Fruit fly (Drosophila melanogaster) whole organism, embryonic: Measurements from ENCODE around the gene UK114.

Experiments used
- Aef1 ChIP-seq: fragments of 200-800 bp; sonication (Bioruptor generic); IDR thresholded peaks from 3 replicates; pipeline ENCODE4 v1.3.6; 2022; ENCODE audit warnings: missing biosample characterization, missing genetic modification characterization
- Bdp1 ChIP-seq: fragments of 200-800 bp; sonication (Bioruptor generic); optimal IDR thresholded peaks from 3 replicates; lab custom pipeline; 2016; ENCODE audit warnings: missing biosample characterization, missing genetic modification characterization
- CG11723 ChIP-seq: fragments of 200-800 bp; sonication (Bioruptor generic); optimal IDR thresholded peaks from 2 replicates; lab custom pipeline; 2017; ENCODE audit warnings: missing biosample characterization, mild to moderate bottlenecking, missing genetic modification characterization
- CG13424 ChIP-seq: fragments of 200-800 bp; sonication (Bioruptor generic); optimal IDR thresholded peaks from 2 replicates; lab custom pipeline; 2019; ENCODE audit warnings: missing biosample characterization, mild to moderate bottlenecking, missing genetic modification characterization, moderate library complexity
- CG14860 ChIP-seq: fragments of 200-800 bp; sonication (Bioruptor generic); IDR thresholded peaks from 3 replicates; pipeline ENCODE4 v1.3.6; 2022; ENCODE audit warnings: missing biosample characterization, missing genetic modification characterization; ENCODE audit not compliant: partially characterized antibody
- CG1603 ChIP-seq: fragments of 200-800 bp; sonication (Bioruptor generic); optimal IDR thresholded peaks from 2 replicates; lab custom pipeline; 2019; ENCODE audit warnings: missing biosample characterization, mild to moderate bottlenecking, missing genetic modification characterization, moderate library complexity
- CG18262 ChIP-seq: fragments of 200-800 bp; optimal IDR thresholded peaks from 3 replicates; lab custom pipeline; 2019; ENCODE audit warnings: missing biosample characterization, mild to moderate bottlenecking, missing genetic modification characterization, moderate library complexity
- CG18619 ChIP-seq: fragments of 200-800 bp; sonication (Bioruptor generic); optimal IDR thresholded peaks from 3 replicates; lab custom pipeline; 2017; ENCODE audit warnings: missing biosample characterization, mild to moderate bottlenecking, missing genetic modification characterization
- CG2678 ChIP-seq: fragments of 200-800 bp; sonication (Bioruptor generic); optimal IDR thresholded peaks from 3 replicates; lab custom pipeline; 2019; ENCODE audit warnings: missing biosample characterization, mild to moderate bottlenecking, missing genetic modification characterization, moderate library complexity
- CG3065 ChIP-seq: fragments of 200-800 bp; sonication (Bioruptor generic); optimal IDR thresholded peaks from 2 replicates; lab custom pipeline; 2016; ENCODE audit warnings: missing biosample characterization, missing genetic modification characterization
- CG6765 ChIP-seq: fragments of 200-800 bp; sonication (Bioruptor generic); optimal IDR thresholded peaks from 3 replicates; lab custom pipeline; 2017; ENCODE audit warnings: missing biosample characterization, mild to moderate bottlenecking, missing genetic modification characterization
- CG6813 ChIP-seq: fragments of 200-800 bp; sonication (Bioruptor generic); optimal IDR thresholded peaks from 2 replicates; lab custom pipeline; 2017; ENCODE audit warnings: missing biosample characterization, missing genetic modification characterization, mild to moderate bottlenecking, moderate library complexity, missing genetic modification reagents
- CG7271 ChIP-seq: fragments of 200-800 bp; sonication (Bioruptor generic); optimal IDR thresholded peaks from 2 replicates; lab custom pipeline; 2018; ENCODE audit warnings: missing biosample characterization, mild to moderate bottlenecking, missing genetic modification characterization, moderate library complexity
- CG7372 ChIP-seq: fragments of 200-800 bp; sonication (Bioruptor generic); IDR thresholded peaks from 2 replicates; pipeline ENCODE4 v1.3.6; 2022; ENCODE audit warnings: missing biosample characterization, missing genetic modification characterization
- CG8388 ChIP-seq: fragments of 200-800 bp; sonication (Bioruptor generic); optimal IDR thresholded peaks from 2 replicates; lab custom pipeline; 2019; ENCODE audit warnings: missing biosample characterization, mild to moderate bottlenecking, missing genetic modification characterization, moderate library complexity
- CG8924 ChIP-seq: fragments of 200-800 bp; optimal IDR thresholded peaks from 3 replicates; lab custom pipeline; 2019; ENCODE audit warnings: missing biosample characterization, mild to moderate bottlenecking, missing genetic modification characterization, moderate library complexity
- CG9876 ChIP-seq: fragments of 200-800 bp; sonication (Bioruptor generic); optimal IDR thresholded peaks from 2 replicates; lab custom pipeline; 2016; ENCODE audit warnings: missing biosample characterization, missing genetic modification characterization
- Elba2 ChIP-seq: fragments of 200-800 bp; sonication (Bioruptor generic); optimal IDR thresholded peaks from 3 replicates; lab custom pipeline; 2016; ENCODE audit warnings: missing biosample characterization, missing genetic modification characterization
- Gsc ChIP-seq: fragments of 200-800 bp; sonication (Bioruptor generic); IDR thresholded peaks from 2 replicates; pipeline ENCODE4 v1.3.6; 2022; ENCODE audit warnings: missing biosample characterization, missing genetic modification characterization
- HLH54F ChIP-seq: fragments of 200-800 bp; sonication (Bioruptor generic); optimal IDR thresholded peaks from 3 replicates; lab custom pipeline; 2016; ENCODE audit warnings: missing biosample characterization, missing genetic modification characterization
- HLHmδ ChIP-seq: fragments of 200-800 bp; sonication (Bioruptor generic); optimal IDR thresholded peaks from 2 replicates; lab custom pipeline; 2018; ENCODE audit warnings: missing biosample characterization, mild to moderate bottlenecking, missing genetic modification characterization, moderate library complexity
- HmgD ChIP-seq: fragments of 200-800 bp; sonication (Bioruptor generic); optimal IDR thresholded peaks from 3 replicates; lab custom pipeline; 2016; ENCODE audit warnings: missing biosample characterization, missing genetic modification characterization
- Mes4 ChIP-seq: fragments of 200-800 bp; sonication (Bioruptor generic); optimal IDR thresholded peaks from 2 replicates; lab custom pipeline; 2016; ENCODE audit warnings: missing biosample characterization, missing genetic modification characterization
- NK7.1 ChIP-seq: fragments of 200-800 bp; sonication (Bioruptor generic); optimal IDR thresholded peaks from 3 replicates; lab custom pipeline; 2016; ENCODE audit warnings: missing biosample characterization, missing genetic modification characterization
- Ptx1 ChIP-seq: fragments of 200-800 bp; sonication (Bioruptor generic); IDR thresholded peaks from 2 replicates; pipeline ENCODE4 v1.3.6; 2022; ENCODE audit warnings: missing biosample characterization, missing genetic modification characterization
- Side ChIP-seq: fragments of 200-800 bp; sonication (Bioruptor generic); optimal IDR thresholded peaks from 2 replicates; lab custom pipeline; 2016; ENCODE audit warnings: missing biosample characterization, missing genetic modification characterization
- Spps ChIP-seq: fragments of 200-800 bp; sonication (Bioruptor generic); optimal IDR thresholded peaks from 2 replicates; lab custom pipeline; 2018; ENCODE audit warnings: missing biosample characterization, mild to moderate bottlenecking, missing genetic modification characterization
- Ssrp ChIP-seq: fragments of 200-800 bp; sonication (Bioruptor generic); optimal IDR thresholded peaks from 2 replicates; lab custom pipeline; 2018; ENCODE audit warnings: missing biosample characterization, mild to moderate bottlenecking, missing genetic modification characterization, moderate library complexity
- Xrp1 ChIP-seq: fragments of 200-800 bp; sonication (Bioruptor generic); IDR thresholded peaks from 2 replicates; pipeline ENCODE4 v1.3.6; 2022; ENCODE audit warnings: missing biosample characterization, missing genetic modification characterization
- aop ChIP-seq: fragments of 200-800 bp; sonication (Bioruptor generic); IDR thresholded peaks from 2 replicates; pipeline ENCODE4 v1.3.6; 2022; ENCODE audit warnings: missing biosample characterization, missing genetic modification characterization
- ash1 ChIP-seq: fragments of 200-800 bp; sonication (Bioruptor generic); optimal IDR thresholded peaks from 2 replicates; lab custom pipeline; 2018; ENCODE audit warnings: missing biosample characterization, mild to moderate bottlenecking, missing genetic modification characterization
- bigmax ChIP-seq: fragments of 200-800 bp; sonication (Bioruptor generic); optimal IDR thresholded peaks from 2 replicates; lab custom pipeline; 2018; ENCODE audit warnings: missing biosample characterization, mild to moderate bottlenecking, missing genetic modification characterization
- cato ChIP-seq: fragments of 200-800 bp; sonication (Bioruptor generic); optimal IDR thresholded peaks from 2 replicates; lab custom pipeline; 2016; ENCODE audit warnings: missing biosample characterization, missing genetic modification characterization, borderline replicate concordance
- crc ChIP-seq: fragments of 200-800 bp; sonication (Bioruptor generic); optimal IDR thresholded peaks from 2 replicates; lab custom pipeline; 2016; ENCODE audit warnings: missing biosample characterization, missing genetic modification characterization
- da ChIP-seq: fragments of 200-800 bp; sonication (Bioruptor generic); optimal IDR thresholded peaks from 2 replicates; lab custom pipeline; 2016; ENCODE audit warnings: missing biosample characterization, missing genetic modification characterization
- dmrt99B ChIP-seq: fragments of 200-800 bp; sonication (Bioruptor generic); optimal IDR thresholded peaks from 2 replicates; lab custom pipeline; 2018; ENCODE audit warnings: missing biosample characterization, mild to moderate bottlenecking, missing genetic modification characterization, moderate library complexity
- exex ChIP-seq: fragments of 200-800 bp; sonication (Bioruptor generic); optimal IDR thresholded peaks from 4 replicates; lab custom pipeline; 2018; ENCODE audit warnings: missing biosample characterization, mild to moderate bottlenecking, missing genetic modification characterization, moderate library complexity
- fu2 ChIP-seq: fragments of 200-800 bp; sonication (Bioruptor generic); optimal IDR thresholded peaks from 2 replicates; lab custom pipeline; 2016; ENCODE audit warnings: missing biosample characterization, missing genetic modification characterization
- gem ChIP-seq: fragments of 200-800 bp; sonication (Bioruptor generic); optimal IDR thresholded peaks from 2 replicates; lab custom pipeline; 2019; ENCODE audit warnings: missing biosample characterization, mild to moderate bottlenecking, missing genetic modification characterization, moderate library complexity
- gsb-n ChIP-seq: fragments of 200-800 bp; sonication (Bioruptor generic); optimal IDR thresholded peaks from 3 replicates; lab custom pipeline; 2018; ENCODE audit warnings: missing biosample characterization, mild to moderate bottlenecking, missing genetic modification characterization
- nerfin-1 ChIP-seq: fragments of 200-800 bp; sonication (Bioruptor generic); optimal IDR thresholded peaks from 3 replicates; lab custom pipeline; 2019; ENCODE audit warnings: missing biosample characterization, mild to moderate bottlenecking, missing genetic modification characterization, moderate library complexity
- pho ChIP-seq: fragments of 200-800 bp; sonication (Bioruptor generic); optimal IDR thresholded peaks from 2 replicates; lab custom pipeline; 2016; ENCODE audit warnings: missing biosample characterization, missing genetic modification characterization
- sens ChIP-seq: fragments of 200-800 bp; sonication (Bioruptor generic); peaks from one replicate; lab custom pipeline; 2016; ENCODE audit warnings: missing biosample characterization, missing genetic modification characterization
- sisA ChIP-seq: fragments of 200-800 bp; sonication (Bioruptor generic); IDR thresholded peaks from 2 replicates; pipeline ENCODE4 v1.3.6; 2022; ENCODE audit warnings: missing biosample characterization, missing genetic modification characterization
- sqz ChIP-seq: fragments of 200-800 bp; sonication (Bioruptor generic); optimal IDR thresholded peaks from 3 replicates; lab custom pipeline; 2018; ENCODE audit warnings: missing biosample characterization, mild to moderate bottlenecking, missing genetic modification characterization
- tio ChIP-seq: fragments of 200-800 bp; sonication (Bioruptor generic); optimal IDR thresholded peaks from 2 replicates; lab custom pipeline; 2017; ENCODE audit warnings: missing biosample characterization, missing genetic modification characterization, inconsistent platforms
- tll ChIP-seq, 2 experiments: fragments of 200-800 bp in 1 of 2; fragments of >200 bp in 1 of 2; sonication (Bioruptor generic) in 1 of 2; optimal IDR thresholded peaks; 2 replicates each; lab custom pipeline; 2017 to 2019; ENCODE audit warnings: missing biosample characterization in 2 of 2, missing genetic modification characterization in 2 of 2, mild to moderate bottlenecking in 1 of 2, moderate library complexity in 1 of 2
- trem ChIP-seq: fragments of 200-800 bp; optimal IDR thresholded peaks from 3 replicates; lab custom pipeline; 2019; ENCODE audit warnings: missing biosample characterization, mild to moderate bottlenecking, missing genetic modification characterization, moderate library complexity
- tx ChIP-seq: fragments of 200-800 bp; sonication (Bioruptor generic); optimal IDR thresholded peaks from 2 replicates; lab custom pipeline; 2016; ENCODE audit warnings: missing biosample characterization, missing genetic modification characterization
- z ChIP-seq: fragments of 200-800 bp; sonication (Bioruptor generic); IDR thresholded peaks from 3 replicates; pipeline ENCODE4 v1.3.6; 2022; ENCODE audit warnings: missing biosample characterization, missing genetic modification characterization

UK114 gene

dm6 chr2L:15324103-15324840 is 49.4 kb upstream of the UK114 start (continued):
- TF ChIP-seq crc (no peak), Aef1 (GFP tag; lab: Robert Waterston, UW) (no peak), Mes4 (GFP tag; lab: Kevin White, UChicago) (no peak), NK7.1 (GFP tag; lab: Kevin White, UChicago) (no peak), gsb-n (tag; lab: Kevin White, UChicago) (peak; percentile 36), CG2678 (tag; lab: Kevin White, UChicago) (no peak), CG3065 (GFP tag; lab: Kevin White, UChicago) (no peak), sisA (no peak), ash1 (GFP tag; lab: Kevin White, UChicago) (no peak), pho (no peak), HLHmδ (no peak), HmgD (no peak), CG13424 (tag; lab: Kevin White, UChicago) (no peak), exex (no peak), da (GFP tag; lab: Kevin White, UChicago) (no peak), CG18619 (no peak), Ptx1 (GFP tag; lab: Robert Waterston, UW) (no peak), CG6765 (GFP tag; lab: Kevin White, UChicago) (no peak), Elba2 (no peak), tio (GFP tag; lab: Kevin White, UChicago) (no peak), Ssrp (no peak), Xrp1 (peak; percentile 51), dmrt99B (tag; lab: Kevin White, UChicago) (no peak), CG14860 (no peak), sqz (GFP tag; lab: Kevin White, UChicago) (peak; percentile 5), Bdp1 (GFP tag; lab: Kevin White, UChicago) (no peak), CG18262 (tag; lab: Kevin White, UChicago) (peak; percentile 28), Gsc (GFP tag; lab: Robert Waterston, UW) (no peak), nerfin-1 (tag; lab: Kevin White, UChicago) (no peak), bigmax (GFP tag; lab: Kevin White, UChicago) (no peak), cato (GFP tag; lab: Kevin White, UChicago) (no peak), HLH54F (GFP tag; lab: Kevin White, UChicago) (no peak), CG1603 (tag; lab: Kevin White, UChicago) (peak; percentile 46), z (GFP tag; lab: Robert Waterston, UW) (no peak), Spps (tag; lab: Kevin White, UChicago) (peak; percentile 18), CG8388 (no peak), CG11723 (GFP tag; lab: Kevin White, UChicago) (no peak), CG9876 (GFP tag; lab: Kevin White, UChicago) (no peak), aop (GFP tag; lab: Robert Waterston, UW) (no peak), trem (no peak), Side (no peak), tll (GFP tag; optimal IDR thresholded peaks at IDR 0.05; lab: Kevin White, UChicago) (peak in 1 of 2 experiments; percentile 93), fu2 (GFP tag; lab: Kevin White, UChicago) (no peak), CG6813 (GFP tag; lab: Kevin White, UChicago) (peak; percentile 53), CG8924 (tag; lab: Kevin White, UChicago) (peak; percentile 46), tx (GFP tag; lab: Kevin White, UChicago) (no peak), gem (peak; percentile 36), CG7271 (tag; lab: Kevin White, UChicago) (peak; percentile 4), CG7372 (GFP tag; lab: Robert Waterston, UW) (no peak), sens (GFP tag; lab: Kevin White, UChicago) (peak; percentile 33)
